Worm (Caenorhabditis elegans): ENCODE data around the gene smi-1.

DNA sequence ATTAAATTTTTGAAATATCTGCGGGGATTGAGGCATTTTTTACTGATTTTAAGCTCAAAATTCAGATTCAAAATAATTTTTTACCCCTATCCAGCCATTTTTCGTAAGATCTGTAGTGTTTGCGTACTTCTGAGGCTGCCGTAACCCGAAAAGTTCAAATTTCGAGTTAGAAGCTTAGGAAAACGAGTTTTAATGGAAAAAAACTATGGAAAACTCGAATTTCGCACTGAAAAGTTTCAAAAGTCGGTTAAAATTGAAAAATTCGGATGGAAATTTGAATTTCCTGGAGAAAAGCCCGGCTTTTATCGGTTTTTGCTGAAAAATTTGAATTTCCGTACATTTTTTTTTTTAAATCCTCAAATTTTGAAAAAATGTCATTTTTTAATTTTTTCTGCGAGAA lies 25.8 kb downstream of the smi-1 start:
- TF ChIP-seq bed-3 (GFP tag; optimal IDR thresholded peaks at IDR 0.05): no peak
- no peak for TF ChIP-seq M03D4.4 (tag; optimal IDR thresholded peaks at IDR 0.05)
- TF ChIP-seq ztf-11 (tag; optimal IDR thresholded peaks at IDR 0.05): no peak
- TF ChIP-seq sem-2 (GFP tag; optimal IDR thresholded peaks at IDR 0.05): no peak
- no peak for TF ChIP-seq lin-13 (tag; optimal IDR thresholded peaks at IDR 0.05)
- TF ChIP-seq nhr-237 (tag; optimal IDR thresholded peaks at IDR 0.05): no peak
- TF ChIP-seq nhr-28 (tag; optimal IDR thresholded peaks at IDR 0.05): no peak
- TF ChIP-seq drap-1 (GFP tag; optimal IDR thresholded peaks at IDR 0.05): no peak
- no peak for TF ChIP-seq elt-1 (tag; optimal IDR thresholded peaks at IDR 0.05; ENCODE audit: borderline replicate concordance, insufficient read depth)
- TF ChIP-seq nhr-76 (tag; optimal IDR thresholded peaks at IDR 0.05): no peak
- TF ChIP-seq pha-4 (tag; optimal IDR thresholded peaks at IDR 0.05): no peak
- no peak for TF ChIP-seq zip-8 (tag; optimal IDR thresholded peaks at IDR 0.05)
- no peak for TF ChIP-seq unc-39 (tag; optimal IDR thresholded peaks at IDR 0.05)
